Fruit fly (Drosophila melanogaster) whole organism, embryonic: ENCODE measurements around the gene CG42395.
A peak's percentile ranks its signal among the peaks of the same experiment; 100 is the strongest.

ENCODE experiments used
- Bdp1 ChIP-seq: fragments of 200-800 bp; sonication (Bioruptor generic); optimal IDR thresholded peaks from 3 replicates; lab custom pipeline; 2016; ENCODE audit warnings: missing biosample characterization, missing genetic modification characterization
- CG10209 ChIP-seq: fragments of 200-800 bp; sonication (Bioruptor generic); optimal IDR thresholded peaks from 3 replicates; lab custom pipeline; 2017; ENCODE audit warnings: missing biosample characterization, mild to moderate bottlenecking, missing genetic modification characterization, missing genetic modification reagents
- CG10274 ChIP-seq: fragments of 200-800 bp; sonication (Bioruptor generic); optimal IDR thresholded peaks from 3 replicates; lab custom pipeline; 2017; ENCODE audit warnings: missing biosample characterization, mild to moderate bottlenecking, missing genetic modification characterization
- CG11560 ChIP-seq: fragments of 200-800 bp; sonication (Bioruptor generic); IDR thresholded peaks from 3 replicates; pipeline ENCODE4 v1.3.6; 2022; ENCODE audit warnings: missing biosample characterization, missing genetic modification characterization
- CG12659 ChIP-seq: fragments of 200-800 bp; sonication (Bioruptor generic); optimal IDR thresholded peaks from 3 replicates; lab custom pipeline; 2017; ENCODE audit warnings: mild to moderate bottlenecking, missing biosample characterization, missing genetic modification reagents, missing genetic modification characterization
- CG14050 ChIP-seq: fragments of 200-800 bp; sonication (Bioruptor generic); IDR thresholded peaks from 3 replicates; pipeline ENCODE4 v1.3.6; 2022; ENCODE audit warnings: missing biosample characterization, missing genetic modification characterization
- CG14710 ChIP-seq: fragments of 200-800 bp; sonication (Bioruptor generic); optimal IDR thresholded peaks from 3 replicates; lab custom pipeline; 2019; ENCODE audit warnings: missing biosample characterization, mild to moderate bottlenecking, missing genetic modification characterization, moderate library complexity
- CG17186 ChIP-seq: fragments of 200-800 bp; sonication (Bioruptor generic); optimal IDR thresholded peaks from 3 replicates; lab custom pipeline; 2017; ENCODE audit warnings: missing biosample characterization, missing genetic modification reagents, missing genetic modification characterization
- CG17361 ChIP-seq: fragments of 200-800 bp; sonication (Bioruptor generic); IDR thresholded peaks from 3 replicates; pipeline ENCODE4 v1.3.6; 2022; ENCODE audit warnings: missing biosample characterization, missing genetic modification characterization
- CG17802 ChIP-seq: fragments of 200-800 bp; sonication (Bioruptor generic); optimal IDR thresholded peaks from 2 replicates; lab custom pipeline; 2018; ENCODE audit warnings: missing biosample characterization, mild to moderate bottlenecking, missing genetic modification characterization, moderate library complexity
- CG18476 ChIP-seq: fragments of 200-800 bp; sonication (Bioruptor generic); optimal IDR thresholded peaks from 2 replicates; lab custom pipeline; 2016; ENCODE audit warnings: missing biosample characterization, mild to moderate bottlenecking, missing genetic modification characterization
- CG18764 ChIP-seq: fragments of 200-800 bp; sonication (Bioruptor generic); optimal IDR thresholded peaks from 3 replicates; lab custom pipeline; 2016; ENCODE audit warnings: missing biosample characterization, missing genetic modification characterization
- CG2120 ChIP-seq: fragments of 200-800 bp; sonication (Bioruptor generic); optimal IDR thresholded peaks from 3 replicates; lab custom pipeline; 2016; ENCODE audit warnings: missing biosample characterization, missing genetic modification characterization
- CG2202 ChIP-seq: fragments of 200-800 bp; sonication (Bioruptor generic); optimal IDR thresholded peaks from 2 replicates; lab custom pipeline; 2018; ENCODE audit warnings: missing biosample characterization, mild to moderate bottlenecking, missing genetic modification characterization
- CG32772 ChIP-seq: fragments of 200-800 bp; sonication (Bioruptor generic); IDR thresholded peaks from 2 replicates; pipeline ENCODE4 v1.3.6; 2022; ENCODE audit warnings: missing biosample characterization, missing genetic modification characterization
- CG3281 ChIP-seq: fragments of 200-800 bp; sonication (Bioruptor generic); optimal IDR thresholded peaks from 3 replicates; lab custom pipeline; 2017; ENCODE audit warnings: missing biosample characterization, mild to moderate bottlenecking, missing genetic modification characterization
- CG4820 ChIP-seq: fragments of 200-800 bp; sonication (Bioruptor generic); optimal IDR thresholded peaks from 3 replicates; lab custom pipeline; 2016; ENCODE audit warnings: missing biosample characterization, missing genetic modification characterization
- CG6689 ChIP-seq: fragments of 200-800 bp; sonication (Bioruptor generic); IDR thresholded peaks from 2 replicates; pipeline ENCODE4 v1.3.6; 2022; ENCODE audit warnings: missing biosample characterization, missing genetic modification characterization
- CG7271 ChIP-seq: fragments of 200-800 bp; sonication (Bioruptor generic); optimal IDR thresholded peaks from 2 replicates; lab custom pipeline; 2018; ENCODE audit warnings: missing biosample characterization, mild to moderate bottlenecking, missing genetic modification characterization, moderate library complexity
- CG8290 ChIP-seq, 3 experiments: fragments of 200-800 bp; sonication (Bioruptor generic); optimal IDR thresholded peaks; 2 replicates each; lab custom pipeline; 2016 to 2019; ENCODE audit warnings: missing biosample characterization in 3 of 3, missing genetic modification characterization in 3 of 3, mild to moderate bottlenecking in 2 of 3, moderate library complexity in 1 of 3
- D19A ChIP-seq: fragments of 200-800 bp; optimal IDR thresholded peaks from 3 replicates; lab custom pipeline; 2019; ENCODE audit warnings: missing biosample characterization, mild to moderate bottlenecking, missing genetic modification characterization, moderate library complexity
- Elba2 ChIP-seq: fragments of 200-800 bp; sonication (Bioruptor generic); optimal IDR thresholded peaks from 3 replicates; lab custom pipeline; 2016; ENCODE audit warnings: missing biosample characterization, missing genetic modification characterization
- Fer2 ChIP-seq: fragments of 200-800 bp; sonication (Bioruptor generic); optimal IDR thresholded peaks from 2 replicates; lab custom pipeline; 2018; ENCODE audit warnings: missing biosample characterization, mild to moderate bottlenecking, missing genetic modification characterization, moderate library complexity
- Hand ChIP-seq: fragments of 200-800 bp; sonication (Bioruptor generic); optimal IDR thresholded peaks from 2 replicates; lab custom pipeline; 2017; ENCODE audit warnings: mild to moderate bottlenecking, missing biosample characterization, missing genetic modification reagents, missing genetic modification characterization
- HmgD ChIP-seq: fragments of 200-800 bp; sonication (Bioruptor generic); optimal IDR thresholded peaks from 3 replicates; lab custom pipeline; 2016; ENCODE audit warnings: missing biosample characterization, missing genetic modification characterization
- Scr ChIP-seq: fragments of 200-800 bp; sonication (Bioruptor generic); IDR thresholded peaks from 2 replicates; pipeline ENCODE4 v1.3.6; 2022; ENCODE audit warnings: missing biosample characterization, missing genetic modification characterization; ENCODE audit not compliant: partially characterized antibody
- Sox102F ChIP-seq: fragments of 200-800 bp; sonication (Bioruptor generic); optimal IDR thresholded peaks from 2 replicates; lab custom pipeline; 2018; ENCODE audit warnings: missing biosample characterization, mild to moderate bottlenecking, missing genetic modification characterization, moderate library complexity
- al ChIP-seq: fragments of 200-800 bp; sonication (Bioruptor generic); IDR thresholded peaks from 2 replicates; pipeline ENCODE4 v1.3.6; 2022; ENCODE audit warnings: missing biosample characterization, missing genetic modification characterization
- ara ChIP-seq: fragments of 200-800 bp; sonication (Bioruptor generic); IDR thresholded peaks from 2 replicates; pipeline ENCODE4 v1.3.6; 2022; ENCODE audit warnings: missing biosample characterization, missing genetic modification characterization
- az2 ChIP-seq: fragments of 200-800 bp; sonication (Bioruptor generic); optimal IDR thresholded peaks from 3 replicates; lab custom pipeline; 2016; ENCODE audit warnings: missing biosample characterization, missing genetic modification characterization
- bbx ChIP-seq: fragments of 200-800 bp; sonication (Bioruptor generic); IDR thresholded peaks from 2 replicates; pipeline ENCODE4 v1.3.6; 2022; ENCODE audit warnings: missing biosample characterization, missing genetic modification characterization; ENCODE audit not compliant: partially characterized antibody
- bigmax ChIP-seq: fragments of 200-800 bp; sonication (Bioruptor generic); optimal IDR thresholded peaks from 2 replicates; lab custom pipeline; 2018; ENCODE audit warnings: missing biosample characterization, mild to moderate bottlenecking, missing genetic modification characterization
- cas ChIP-seq: fragments of 200-800 bp; sonication (Bioruptor generic); IDR thresholded peaks from 2 replicates; pipeline ENCODE4 v1.3.6; 2022; ENCODE audit warnings: missing biosample characterization, missing genetic modification characterization
- cato ChIP-seq: fragments of 200-800 bp; sonication (Bioruptor generic); optimal IDR thresholded peaks from 2 replicates; lab custom pipeline; 2016; ENCODE audit warnings: missing biosample characterization, missing genetic modification characterization, borderline replicate concordance
- cwo ChIP-seq: fragments of 200-800 bp; sonication (Bioruptor generic); optimal IDR thresholded peaks from 3 replicates; lab custom pipeline; 2017; ENCODE audit warnings: missing biosample characterization, missing genetic modification characterization, mild to moderate bottlenecking, moderate library complexity, missing genetic modification reagents
- danr ChIP-seq: fragments of 200-800 bp; sonication (Bioruptor generic); IDR thresholded peaks from 2 replicates; pipeline ENCODE4 v1.3.6; 2022; ENCODE audit warnings: missing biosample characterization, missing genetic modification characterization
- en ChIP-seq: fragments of 200-800 bp; sonication (Bioruptor generic); optimal IDR thresholded peaks from 2 replicates; lab custom pipeline; 2016; ENCODE audit warnings: missing biosample characterization, missing genetic modification characterization
- exex ChIP-seq: fragments of 200-800 bp; sonication (Bioruptor generic); optimal IDR thresholded peaks from 4 replicates; lab custom pipeline; 2018; ENCODE audit warnings: missing biosample characterization, mild to moderate bottlenecking, missing genetic modification characterization, moderate library complexity
- gro ChIP-seq: fragments of 200-800 bp; sonication (Bioruptor generic); optimal IDR thresholded peaks from 2 replicates; lab custom pipeline; 2016; ENCODE audit warnings: missing biosample characterization, missing genetic modification characterization
- jing ChIP-seq: fragments of 200-800 bp; sonication (Bioruptor generic); optimal IDR thresholded peaks from 2 replicates; lab custom pipeline; 2018; ENCODE audit warnings: missing biosample characterization, mild to moderate bottlenecking, missing genetic modification characterization
- klu ChIP-seq: fragments of 200-800 bp; sonication (Bioruptor generic); IDR thresholded peaks from 2 replicates; pipeline ENCODE4 v1.3.6; 2022; ENCODE audit warnings: missing biosample characterization, missing genetic modification characterization
- lab ChIP-seq: fragments of 200-800 bp; sonication (Bioruptor generic); optimal IDR thresholded peaks from 3 replicates; lab custom pipeline; 2017; ENCODE audit warnings: missing biosample characterization, missing genetic modification characterization, mild to moderate bottlenecking, moderate library complexity, missing genetic modification reagents
- prd ChIP-seq, 3 experiments: fragments of >200 bp in 2 of 3; fragments of 200-800 bp in 1 of 3; sonication (Bioruptor generic) in 1 of 3; optimal IDR thresholded peaks in 2 of 3; IDR thresholded peaks in 1 of 3; 2 replicates in 2 of 3; 3 replicates in 1 of 3; pipeline versions ENCODE4 v1.3.6 to Lab custom; 2017 to 2022; ENCODE audit warnings: missing biosample characterization in 1 of 3, missing genetic modification characterization in 1 of 3
- pzg ChIP-seq: fragments of 200-800 bp; sonication (Bioruptor generic); optimal IDR thresholded peaks from 3 replicates; lab custom pipeline; 2018; ENCODE audit warnings: missing biosample characterization, mild to moderate bottlenecking, missing genetic modification characterization, moderate library complexity
- unc-4 ChIP-seq: fragments of 200-800 bp; sonication (Bioruptor generic); IDR thresholded peaks from 2 replicates; pipeline ENCODE4 v1.3.6; 2022; ENCODE audit warnings: missing biosample characterization, missing genetic modification characterization; ENCODE audit not compliant: partially characterized antibody
- wor ChIP-seq: fragments of 200-800 bp; sonication (Bioruptor generic); IDR thresholded peaks from 2 replicates; pipeline ENCODE4 v1.3.6; 2022; ENCODE audit warnings: missing biosample characterization, missing genetic modification characterization
- z ChIP-seq: fragments of 200-800 bp; sonication (Bioruptor generic); IDR thresholded peaks from 3 replicates; pipeline ENCODE4 v1.3.6; 2022; ENCODE audit warnings: missing biosample characterization, missing genetic modification characterization

Gene CG42395

dm6 chrX:9584104-9584947 lies 8.3 kb upstream of the CG42395 start:
- TF ChIP-seq CG7271 (tag; lab: Kevin White, UChicago) = no peak
- TF ChIP-seq CG18476 (GFP tag; lab: Kevin White, UChicago) = no peak
- TF ChIP-seq exex (tag; lab: Kevin White, UChicago) = peak; percentile 6
- TF ChIP-seq CG18764 (GFP tag; lab: Kevin White, UChicago) = no peak
- TF ChIP-seq CG17802 (tag; lab: Kevin White, UChicago) = no peak
- peak; percentile 73 for TF ChIP-seq CG10274 (GFP tag; lab: Kevin White, UChicago)
- TF ChIP-seq CG2120 = no peak
- TF ChIP-seq Elba2 (GFP tag; lab: Kevin White, UChicago) = no peak
- TF ChIP-seq CG14710 (tag; lab: Kevin White, UChicago) = no peak
- peak; percentile 27 for TF ChIP-seq cwo
- TF ChIP-seq Scr (GFP tag; lab: Robert Waterston, UW) = no peak
- no peak for TF ChIP-seq az2
- TF ChIP-seq wor (GFP tag; lab: Robert Waterston, UW) = no peak
- TF ChIP-seq jing (GFP tag; lab: Kevin White, UChicago) = no peak
- no peak for TF ChIP-seq klu (GFP tag; lab: Robert Waterston, UW)
- TF ChIP-seq CG10209 = no peak
- TF ChIP-seq cas (GFP tag; lab: Robert Waterston, UW) = no peak
- no peak for TF ChIP-seq CG8290 (GFP tag; optimal IDR thresholded peaks at IDR 0.05; lab: Kevin White, UChicago)
- peak in 1 of 2 experiments; percentile 73 for TF ChIP-seq CG8290 (tag; optimal IDR thresholded peaks at IDR 0.05; lab: Kevin White, UChicago)
- 0 out of 2 replicates have a peak, but pooled peaks have one; percentile 29 for TF ChIP-seq unc-4 (GFP tag; lab: Robert Waterston, UW)
- no peak for TF ChIP-seq cato (GFP tag; lab: Kevin White, UChicago)
- no peak for TF ChIP-seq prd (optimal IDR thresholded peaks at IDR 0.05; lab: Kevin White, UChicago)
- peak; percentile 35; the same call in 1 of the 3 replicates for TF ChIP-seq prd (GFP tag; IDR thresholded peaks at IDR 0.05; lab: Robert Waterston, UW)
- TF ChIP-seq CG2202 (tag; lab: Kevin White, UChicago) = no peak
- peak; percentile 44 for TF ChIP-seq lab (GFP tag; lab: Kevin White, UChicago)
- no peak for TF ChIP-seq CG17186
- peak; percentile 79 for TF ChIP-seq z (GFP tag; lab: Robert Waterston, UW)
- peak; percentile 12 for TF ChIP-seq Hand (GFP tag; lab: Kevin White, UChicago)
- TF ChIP-seq Bdp1 = no peak
- TF ChIP-seq en (GFP tag; lab: Kevin White, UChicago) = no peak
- 0 out of 2 replicates have a peak, but pooled peaks have one; percentile 11 for TF ChIP-seq al (GFP tag; lab: Robert Waterston, UW)
- TF ChIP-seq CG14050 (GFP tag; lab: Robert Waterston, UW) = no peak
- TF ChIP-seq CG32772 (GFP tag; lab: Robert Waterston, UW) = 0 out of 2 replicates have a peak, but pooled peaks have one; percentile 36
- no peak for TF ChIP-seq bbx
- no peak for TF ChIP-seq ara (GFP tag; lab: Robert Waterston, UW)
- TF ChIP-seq danr (GFP tag; lab: Robert Waterston, UW) = no peak
- peak; percentile 97 for TF ChIP-seq D19A (tag; lab: Kevin White, UChicago)
- TF ChIP-seq Sox102F (GFP tag; lab: Kevin White, UChicago) = peak; percentile 36
- no peak for TF ChIP-seq CG11560
- peak; percentile 4 for TF ChIP-seq pzg (GFP tag; lab: Kevin White, UChicago)
- no peak for TF ChIP-seq CG4820 (GFP tag; lab: Kevin White, UChicago)
- peak; percentile 30 for TF ChIP-seq HmgD
- no peak for TF ChIP-seq bigmax (GFP tag; lab: Kevin White, UChicago)
- no peak for TF ChIP-seq CG12659 (GFP tag; lab: Kevin White, UChicago)
- TF ChIP-seq CG17361 (GFP tag; lab: Robert Waterston, UW) = no peak; the same call in 1 of the 3 replicates
- peak; percentile 54 for TF ChIP-seq CG6689 (GFP tag; lab: Robert Waterston, UW)
- peak; percentile 33 for TF ChIP-seq CG3281 (GFP tag; lab: Kevin White, UChicago)
- peak; percentile 50 for TF ChIP-seq gro (GFP tag; lab: Kevin White, UChicago)
- no peak for TF ChIP-seq Fer2 (tag; lab: Kevin White, UChicago)
